Fruit fly (Drosophila melanogaster): Measurements from ENCODE around the gene tara.
A peak's percentile ranks its signal among the peaks of the same experiment; 100 is the strongest.

Gene tara

DNA sequence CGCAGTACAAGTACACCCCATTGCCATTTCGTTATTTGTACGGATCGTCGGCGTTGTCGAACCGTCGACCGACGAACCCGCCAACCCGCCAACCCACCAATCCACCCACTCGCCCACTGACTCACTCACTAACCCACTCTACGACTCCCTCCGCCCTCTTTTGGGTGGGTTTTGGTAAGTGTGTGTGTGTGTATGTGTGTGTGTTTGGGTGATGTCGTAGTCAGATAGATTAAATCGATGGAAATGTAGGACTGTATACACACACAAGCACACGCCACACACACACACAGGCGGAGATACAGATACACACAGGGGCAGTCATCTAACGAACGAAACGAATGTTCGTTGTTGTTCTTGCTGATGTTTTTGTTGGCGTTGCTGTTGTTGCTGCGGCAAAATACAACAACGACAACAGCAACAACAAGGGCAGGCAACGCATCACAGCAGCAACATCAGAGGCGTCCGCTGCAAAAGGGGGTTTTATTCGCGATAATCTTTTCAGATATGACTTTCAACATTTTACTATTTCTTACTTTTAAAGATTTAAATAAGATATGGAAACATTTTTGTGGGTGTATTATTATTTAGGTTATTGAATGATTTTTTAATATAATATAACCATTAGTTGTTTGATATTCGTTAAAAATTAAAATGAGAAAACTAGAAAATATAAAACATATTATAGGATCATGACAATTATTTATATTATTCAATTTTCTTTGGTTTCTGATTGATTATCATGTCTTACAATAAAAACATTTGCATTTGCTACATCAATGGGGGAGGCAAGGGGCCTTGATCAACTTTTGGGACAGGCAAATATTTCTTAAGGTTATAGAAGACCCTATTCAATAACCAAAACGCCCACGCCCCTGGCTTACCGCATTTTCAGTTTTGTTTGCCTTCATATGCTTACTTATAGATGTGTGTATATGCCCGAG, 3.8 kb upstream of the tara start (continued):
- TF ChIP-seq usp (GFP tag; optimal IDR thresholded peaks at IDR 0.05) (no peak), Atf6 (GFP tag; IDR thresholded peaks at IDR 0.05) (no peak), CG7987 (GFP tag; optimal IDR thresholded peaks at IDR 0.05) (no peak), TFAM (GFP tag; optimal IDR thresholded peaks at IDR 0.05) (no peak), Rx (GFP tag; IDR thresholded peaks at IDR 0.05) (peak; percentile 64), CG6813 (GFP tag; optimal IDR thresholded peaks at IDR 0.05) (peak; percentile 77), CG3838 (GFP tag; optimal IDR thresholded peaks at IDR 0.05) (no peak), Sry-δ (GFP tag; optimal IDR thresholded peaks at IDR 0.05) (no peak), CG7839 (tag; optimal IDR thresholded peaks at IDR 0.05) (peak; percentile 95), Asciz (GFP tag; optimal IDR thresholded peaks at IDR 0.05) (peak; percentile 92), CG15269 (tag; optimal IDR thresholded peaks at IDR 0.05) (peak; percentile 93), CG32767 (GFP tag; IDR thresholded peaks at IDR 0.05) (no peak; the same call in none of the 2 replicates), CG11504 (tag; optimal IDR thresholded peaks at IDR 0.05) (peak; percentile 96), NfI (GFP tag; optimal IDR thresholded peaks at IDR 0.05) (peak; percentile 90), Med (GFP tag) (peak; percentile 21), CG11085 (GFP tag; IDR thresholded peaks at IDR 0.05) (0 out of 2 replicates have a peak, but pooled peaks have one; percentile 6), seq (GFP tag; IDR thresholded peaks at IDR 0.05) (no peak), phol (tag; optimal IDR thresholded peaks at IDR 0.05) (peak; percentile 96), schlank (tag; optimal IDR thresholded peaks at IDR 0.05) (no peak), emc (GFP tag; optimal IDR thresholded peaks at IDR 0.05) (no peak), ems (GFP tag; optimal IDR thresholded peaks at IDR 0.05) (peak; percentile 61), CG33557 (GFP tag; optimal IDR thresholded peaks at IDR 0.05) (peak; percentile 94), CG2889 (GFP tag; IDR thresholded peaks at IDR 0.05) (peak; percentile 41; the same call in 2 of the 3 replicates), psq (GFP tag; optimal IDR thresholded peaks at IDR 0.05) (peak; percentile 71), ewg (GFP tag; optimal IDR thresholded peaks at IDR 0.05) (peak; percentile 86), CG15073 (GFP tag; optimal IDR thresholded peaks at IDR 0.05) (no peak), pb (GFP tag; optimal IDR thresholded peaks at IDR 0.05) (peak; percentile 53), Dek (tag; optimal IDR thresholded peaks at IDR 0.05) (peak; percentile 86), chinmo (GFP tag; IDR thresholded peaks at IDR 0.05; ENCODE audit: partially characterized antibody) (peak; percentile 97), CkIIα-i1 (GFP tag; IDR thresholded peaks at IDR 0.05) (no peak), Nf-YC (tag; optimal IDR thresholded peaks at IDR 0.05) (peak; percentile 91), CG14667 (GFP tag; IDR thresholded peaks at IDR 0.05) (peak; percentile 79), Adf1 (GFP tag; IDR thresholded peaks at IDR 0.05) (peak; percentile 60), pfk (GFP tag; optimal IDR thresholded peaks at IDR 0.05) (no peak), btn (GFP tag; optimal IDR thresholded peaks at IDR 0.05) (no peak), CG10431 (GFP tag; optimal IDR thresholded peaks at IDR 0.05) (peak; percentile 89), HmgZ (tag; optimal IDR thresholded peaks at IDR 0.05) (no peak), bigmax (GFP tag; optimal IDR thresholded peaks at IDR 0.05) (no peak), CG12391 (tag; optimal IDR thresholded peaks at IDR 0.05) (peak; percentile 95), CG15696 (tag; optimal IDR thresholded peaks at IDR 0.05) (peak; percentile 81), repo (GFP tag; optimal IDR thresholded peaks at IDR 0.05) (no peak), nom (GFP tag; optimal IDR thresholded peaks at IDR 0.05) (peak; percentile 66), CG6654 (GFP tag; optimal IDR thresholded peaks at IDR 0.05) (peak; percentile 90), caup (GFP tag; optimal IDR thresholded peaks at IDR 0.05; ENCODE audit: severe bottlenecking) (peak; percentile 90), CG42726 (GFP tag; IDR thresholded peaks at IDR 0.05; ENCODE audit: partially characterized antibody) (no peak), CG7556 (GFP tag; optimal IDR thresholded peaks at IDR 0.05) (peak; percentile 99), B-H1 (GFP tag; IDR thresholded peaks at IDR 0.05) (peak; percentile 38), sob (GFP tag; IDR thresholded peaks at IDR 0.05) (peak; percentile 65)
